Fruit fly (Drosophila melanogaster) whole organism: Measurements from ENCODE around the gene wol.

Source experiments
- CG8478 ChIP-seq: fragments of >200 bp; optimal IDR thresholded peaks from 2 replicates; lab custom pipeline; 2018; ENCODE audit warnings: inconsistent platforms
- Dll ChIP-seq: fragments of >200 bp; optimal IDR thresholded peaks from 2 replicates; lab custom pipeline; 2017
- EcR ChIP-seq, 2 experiments: fragments of >200 bp; optimal IDR thresholded peaks; 2 replicates each; lab custom pipeline; 2017; ENCODE audit warnings: missing biosample characterization in 2 of 2, missing genetic modification characterization in 2 of 2, missing genetic modification reagents in 2 of 2
- pan ChIP-seq: fragments of >200 bp; optimal IDR thresholded peaks from 2 replicates; lab custom pipeline; 2017
- psq ChIP-seq: fragments of >200 bp; optimal IDR thresholded peaks from 2 replicates; lab custom pipeline; 2017
- usp ChIP-seq: fragments of >200 bp; optimal IDR thresholded peaks from 2 replicates; lab custom pipeline; 2017; ENCODE audit warnings: missing biosample characterization, missing genetic modification characterization, mixed read lengths

The wol gene

DNA sequence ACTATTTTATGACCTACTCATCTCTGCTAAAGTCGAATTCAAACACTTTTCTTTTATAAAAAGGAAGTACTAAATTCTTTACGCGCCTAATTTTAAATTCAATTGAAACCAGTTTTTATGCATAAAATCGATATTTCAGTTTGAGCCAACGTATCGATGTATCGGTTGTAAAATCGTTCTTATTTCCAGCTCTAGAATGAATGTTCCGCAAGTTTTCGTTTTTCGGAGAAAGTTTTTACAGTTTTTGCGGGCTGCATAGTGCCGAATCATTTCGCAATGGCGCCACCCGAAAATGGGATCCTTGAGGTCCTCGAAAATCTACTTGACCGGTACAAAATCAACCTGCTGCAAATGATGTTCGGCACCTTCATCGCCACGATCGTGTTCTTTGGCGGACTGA, 2.6 kb upstream of the wol start, which contains the start of gene CG7840:
Gene CG7840 (plus strand): TSS at position 178 of the 400 bp plus-strand sequence.
- TF ChIP-seq pan: no peak
- TF ChIP-seq Dll: no peak
- TF ChIP-seq CG8478: no peak
- no peak for TF ChIP-seq usp (GFP tag; lab: Kevin White, UChicago)
- no peak for TF ChIP-seq EcR (GFP tag; optimal IDR thresholded peaks at IDR 0.05; lab: Kevin White, UChicago)
- TF ChIP-seq psq (lab: Kevin White, UChicago): no peak

DNA sequence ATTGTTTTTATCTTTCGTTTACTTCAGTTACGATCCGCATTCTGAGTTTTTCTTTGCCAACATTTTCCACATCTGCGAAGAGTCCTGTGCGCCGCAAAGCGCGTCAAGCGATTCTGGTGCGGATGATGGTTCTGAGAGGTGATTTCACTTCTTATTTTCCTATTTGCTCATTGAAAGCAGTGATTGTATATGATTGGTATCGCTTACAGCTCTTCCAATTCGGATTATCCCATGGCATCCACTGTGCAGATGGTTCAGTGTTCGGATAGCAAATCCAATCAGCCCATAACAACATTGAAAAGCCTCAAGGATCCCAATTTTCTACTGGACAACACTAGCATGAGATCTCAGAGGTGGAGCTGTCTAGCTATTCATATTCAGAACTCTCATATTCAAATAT, 1.9 kb upstream of the wol start:
- no peak for TF ChIP-seq CG8478
- TF ChIP-seq Dll: no peak
- no peak for TF ChIP-seq pan
- TF ChIP-seq usp (GFP tag; lab: Kevin White, UChicago): no peak
- TF ChIP-seq EcR (GFP tag; optimal IDR thresholded peaks at IDR 0.05; lab: Kevin White, UChicago): no peak
- no peak for TF ChIP-seq psq (lab: Kevin White, UChicago)

DNA sequence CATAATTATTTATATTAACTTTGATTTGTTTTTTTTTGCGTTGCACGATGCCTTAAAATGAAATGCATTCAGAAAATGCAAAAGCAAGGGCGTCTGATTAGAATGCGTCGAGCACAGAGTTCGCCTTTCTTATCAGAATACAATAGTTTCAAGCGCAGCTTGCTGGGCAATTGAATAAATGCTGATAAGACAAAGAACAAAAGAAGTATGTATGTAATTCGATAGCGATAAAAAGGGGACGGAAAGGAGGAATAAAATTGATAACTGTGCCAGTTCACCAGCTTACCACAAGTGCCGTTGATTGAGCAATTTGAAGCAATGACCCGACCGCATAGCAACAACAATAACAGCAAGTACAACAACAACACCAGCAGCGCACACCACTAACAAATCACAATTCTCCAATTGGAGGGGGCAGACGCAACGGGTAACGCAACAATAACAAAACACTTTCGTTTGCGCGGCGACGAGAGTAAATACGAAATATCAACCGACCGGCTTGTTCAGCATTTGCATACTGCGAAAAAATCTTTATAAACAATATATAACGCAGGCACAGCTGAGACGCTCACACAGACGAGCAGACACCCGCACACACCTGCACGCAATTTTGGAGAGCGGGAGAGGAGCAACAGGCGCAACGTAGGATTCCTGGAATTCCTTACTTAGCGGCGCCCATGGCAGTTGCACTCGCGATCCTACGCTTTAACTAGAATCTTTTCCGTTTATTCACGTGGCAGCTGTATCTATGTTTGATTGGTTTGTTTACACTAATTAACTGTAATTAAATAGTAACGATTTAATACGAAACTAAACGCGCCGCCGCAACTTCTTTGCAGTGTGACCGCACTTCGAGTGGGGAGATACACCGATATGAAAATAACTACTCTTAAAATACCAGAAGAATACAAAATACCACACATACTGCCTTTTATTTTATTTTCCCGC, 2.3 kb downstream of the wol start, which contains the start of gene Btk:
Gene Btk (minus strand): TSS at position 860 of the 948 bp plus-strand sequence.
- TF ChIP-seq EcR (GFP tag; optimal IDR thresholded peaks at IDR 0.05; lab: Kevin White, UChicago) (peak in 1 of 2 experiments; percentile 25), usp (GFP tag; lab: Kevin White, UChicago) (no peak), CG8478 (no peak), pan (no peak), Dll (no peak), psq (lab: Kevin White, UChicago) (no peak)

DNA sequence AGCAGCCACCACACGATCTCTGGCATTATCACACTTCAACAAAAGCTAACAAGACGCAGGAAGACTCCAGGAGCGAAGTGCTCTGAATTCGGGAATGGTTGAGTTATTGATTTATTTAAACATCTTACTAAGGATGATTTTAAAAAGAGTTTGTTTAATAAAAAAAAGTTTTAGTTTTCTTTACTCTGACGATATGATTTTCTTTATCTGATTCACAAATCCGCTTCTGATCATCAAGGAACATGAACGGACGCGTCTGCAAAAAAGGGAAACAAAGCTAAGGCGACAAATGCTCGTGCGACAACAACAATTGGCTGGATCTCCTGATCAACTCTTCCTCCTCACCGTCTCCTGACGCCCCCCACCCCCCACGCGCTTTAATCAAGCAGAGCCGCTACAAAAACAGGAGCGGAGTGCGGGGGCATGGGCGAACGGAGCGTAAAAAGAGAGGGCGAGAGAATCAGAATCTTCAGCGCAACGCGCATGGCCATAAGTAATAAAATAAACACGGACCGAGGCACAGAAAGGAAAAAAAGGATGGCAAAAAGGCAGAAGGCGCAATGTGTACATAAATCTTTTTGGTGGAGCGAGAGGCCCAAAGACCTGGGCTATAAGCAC, 3.5 kb downstream of the wol start:
- TF ChIP-seq usp (GFP tag; lab: Kevin White, UChicago) (no peak), psq (lab: Kevin White, UChicago) (no peak), Dll (no peak), pan (no peak), EcR (GFP tag; optimal IDR thresholded peaks at IDR 0.05; lab: Kevin White, UChicago) (no peak), CG8478 (no peak)

DNA sequence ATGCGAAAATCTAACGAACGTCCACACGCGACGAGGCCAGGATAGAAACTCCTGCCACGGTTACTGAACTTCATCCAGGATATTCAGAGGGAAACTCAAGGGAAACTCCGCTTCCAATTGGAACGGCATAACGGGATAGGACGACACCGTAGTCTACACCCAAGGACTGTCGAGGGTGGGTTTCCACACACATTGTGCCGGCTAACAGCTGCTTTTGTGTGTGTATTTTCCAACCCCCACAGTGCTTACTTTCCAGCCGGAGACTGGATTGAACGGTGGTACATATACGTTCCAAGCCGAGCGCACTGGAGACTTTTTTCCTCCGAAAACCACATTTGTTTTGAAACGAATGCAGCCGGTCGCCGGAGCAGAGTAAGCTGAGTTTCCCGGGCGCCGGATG, 5.7 kb downstream of the wol start:
- no peak for TF ChIP-seq Dll
- TF ChIP-seq CG8478: no peak
- no peak for TF ChIP-seq EcR (GFP tag; optimal IDR thresholded peaks at IDR 0.05; lab: Kevin White, UChicago)
- no peak for TF ChIP-seq psq (lab: Kevin White, UChicago)
- TF ChIP-seq pan: no peak
- TF ChIP-seq usp (GFP tag; lab: Kevin White, UChicago): no peak

DNA sequence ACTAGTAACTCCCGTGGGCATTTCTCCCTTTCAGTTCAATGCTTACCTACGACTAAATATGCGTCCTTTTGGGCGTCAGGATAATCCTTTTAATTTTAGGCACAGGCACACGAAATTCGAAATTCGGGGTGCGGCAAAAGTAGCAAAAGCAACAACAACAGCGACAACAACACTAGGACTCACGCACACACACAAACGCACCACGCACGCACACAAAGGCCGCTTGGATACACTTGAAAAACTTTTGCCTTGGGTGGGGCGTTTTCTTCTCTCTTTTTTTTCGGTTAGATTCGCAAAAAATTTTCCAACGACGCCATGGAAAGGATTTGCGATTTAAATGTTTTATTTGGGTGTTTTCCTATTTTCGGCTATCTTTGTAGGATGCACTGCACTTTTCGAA, 6.4 kb downstream of the wol start:
- no peak for TF ChIP-seq Dll
- no peak for TF ChIP-seq EcR (GFP tag; optimal IDR thresholded peaks at IDR 0.05; lab: Kevin White, UChicago)
- no peak for TF ChIP-seq pan
- TF ChIP-seq usp (GFP tag; lab: Kevin White, UChicago): no peak
- TF ChIP-seq CG8478: no peak
- no peak for TF ChIP-seq psq (lab: Kevin White, UChicago)

DNA sequence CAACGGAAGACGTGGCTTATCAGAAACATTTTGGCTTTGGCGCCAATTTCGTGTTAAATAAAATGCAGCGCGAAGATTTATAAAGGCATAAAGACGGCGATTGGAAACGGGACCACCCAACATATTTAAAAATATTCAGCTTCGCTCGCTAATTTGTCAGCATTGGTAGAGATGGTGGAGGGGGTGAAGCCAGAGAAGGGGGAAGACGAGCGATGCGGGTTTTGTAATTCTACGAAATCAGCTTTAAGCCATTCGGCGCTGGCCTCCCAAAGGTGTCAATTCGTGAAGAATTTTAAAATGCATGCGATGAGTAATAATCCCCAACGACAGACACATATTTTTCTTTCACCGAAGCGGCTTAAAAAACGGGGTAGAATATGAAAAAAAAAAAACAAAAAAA, 8.7 kb downstream of the wol start:
- TF ChIP-seq usp (GFP tag; lab: Kevin White, UChicago) (no peak), EcR (GFP tag; optimal IDR thresholded peaks at IDR 0.05; lab: Kevin White, UChicago) (no peak), pan (no peak), CG8478 (no peak), Dll (no peak)

DNA sequence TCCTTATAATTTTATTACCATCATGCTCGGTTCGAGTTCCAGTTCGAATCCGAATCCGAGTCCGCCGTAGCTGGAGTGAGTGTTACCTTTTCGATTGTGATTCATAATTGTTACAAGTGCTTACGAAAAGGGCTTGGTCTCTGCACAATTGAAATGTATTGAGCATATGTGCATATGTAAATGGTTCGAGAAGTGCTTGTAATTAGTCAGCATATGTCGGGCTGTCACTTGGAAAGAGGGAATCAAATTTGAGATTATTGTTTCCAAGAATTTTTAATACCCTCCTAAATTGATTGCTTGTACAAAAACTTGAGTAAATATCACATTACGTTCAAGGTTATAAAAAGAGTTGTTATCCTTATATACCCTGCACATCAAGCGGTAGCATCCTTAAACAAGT, 9.3 kb downstream of the wol start:
- no peak for TF ChIP-seq psq (lab: Kevin White, UChicago)

DNA sequence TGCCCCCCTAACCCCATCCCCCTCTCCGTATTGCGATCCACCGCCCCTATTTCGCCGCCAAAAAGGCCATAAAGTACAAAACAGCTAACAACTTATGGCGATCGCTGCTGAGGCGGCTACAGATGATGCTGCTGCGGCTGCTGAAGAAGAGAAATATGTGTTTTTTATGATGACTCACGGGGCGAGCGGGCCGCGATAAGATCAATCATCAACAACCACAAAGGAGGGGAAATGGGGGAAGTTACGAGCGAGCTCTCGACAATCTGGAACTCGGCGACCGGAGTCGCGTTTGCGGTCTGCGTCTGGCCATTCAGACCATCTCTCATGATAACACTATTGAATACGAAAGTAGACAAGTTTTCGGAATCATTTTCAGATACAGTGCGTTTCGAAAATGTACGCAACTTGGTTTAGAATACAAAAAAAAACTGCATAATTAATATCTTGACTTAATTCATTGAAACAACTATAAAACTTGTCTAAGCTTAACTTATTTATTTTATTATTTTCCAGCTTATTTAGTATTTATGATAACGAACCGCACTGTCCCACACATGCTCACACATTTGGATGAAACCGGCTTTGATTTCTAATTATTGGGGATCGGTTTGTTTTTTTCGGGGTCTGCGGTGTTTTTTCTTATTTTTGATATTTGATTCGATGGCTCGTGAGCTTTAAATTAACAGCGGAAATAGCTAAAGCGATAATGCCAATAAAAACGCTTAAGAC, 10.5 kb downstream of the wol start:
- TF ChIP-seq Dll (no peak), psq (lab: Kevin White, UChicago) (no peak), usp (GFP tag; lab: Kevin White, UChicago) (no peak), EcR (GFP tag; optimal IDR thresholded peaks at IDR 0.05; lab: Kevin White, UChicago) (no peak), pan (no peak), CG8478 (no peak)

DNA sequence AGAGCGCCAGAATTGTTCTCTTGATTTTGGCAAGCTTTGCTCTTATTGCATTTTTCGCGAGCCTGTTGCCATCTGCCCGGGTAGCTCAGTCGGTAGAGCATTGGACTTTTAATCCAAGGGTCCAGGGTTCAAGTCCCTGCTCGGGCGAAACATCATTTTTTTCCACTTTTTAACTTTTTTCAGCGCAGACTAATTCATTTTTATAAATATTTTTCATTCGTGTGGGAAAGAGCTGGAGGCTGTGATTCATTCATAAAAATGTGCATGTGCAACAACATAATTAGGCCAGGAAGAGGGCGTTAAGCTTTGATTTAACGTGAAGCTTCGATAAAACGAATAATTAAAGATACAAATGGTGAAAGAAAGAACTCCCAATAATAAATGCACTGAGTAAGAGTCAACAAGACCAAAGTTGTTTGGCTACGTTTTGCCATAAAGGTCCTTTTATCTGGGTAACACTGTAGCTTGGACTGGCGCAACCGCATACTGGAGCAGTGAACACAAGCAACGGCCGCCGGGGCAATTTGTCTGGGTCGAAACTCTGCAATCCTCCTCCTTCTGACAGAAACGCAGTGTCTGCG, 12.0 kb downstream of the wol start:
- TF ChIP-seq EcR (GFP tag; optimal IDR thresholded peaks at IDR 0.05; lab: Kevin White, UChicago): no peak
- no peak for TF ChIP-seq psq (lab: Kevin White, UChicago)
- no peak for TF ChIP-seq Dll
- no peak for TF ChIP-seq pan
- TF ChIP-seq CG8478: no peak
- no peak for TF ChIP-seq usp (GFP tag; lab: Kevin White, UChicago)

DNA sequence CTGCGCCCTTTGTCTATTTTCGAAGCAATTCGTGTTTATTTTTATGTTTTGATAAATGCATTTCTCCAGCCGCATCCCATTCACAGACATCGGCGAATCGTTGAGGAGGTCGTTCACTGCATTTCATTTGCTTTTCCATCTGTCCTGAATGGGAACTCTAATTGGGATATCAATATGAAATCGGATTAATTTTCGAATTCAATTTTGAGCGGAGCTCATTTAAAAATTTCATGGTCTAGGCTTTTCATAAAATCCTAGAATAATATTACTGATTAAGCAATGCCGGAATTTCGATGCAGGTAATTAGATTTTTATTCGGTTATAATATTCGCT, 12.7 kb downstream of the wol start:
- TF ChIP-seq CG8478 (no peak), usp (GFP tag; lab: Kevin White, UChicago) (no peak), pan (no peak)
